Worm (Caenorhabditis elegans) whole organism, L3 larva: ENCODE measurements around the gene C32C4.3.

Experiments
- ZK546.5 ChIP-seq: sonication (generic microtip); optimal IDR thresholded peaks from 2 replicates; lab custom pipeline; 2017; ENCODE audit warnings: missing biosample characterization, missing genetic modification characterization
- aly-2 ChIP-seq: fragments of 150-350 bp; optimal IDR thresholded peaks from 2 replicates; lab custom pipeline; 2014; ENCODE audit warnings: missing biosample characterization, missing genetic modification characterization
- ama-1 ChIP-seq: fragments of 150-350 bp; optimal IDR thresholded peaks from 2 replicates; lab custom pipeline; 2018
- ceh-82 ChIP-seq: fragments of 150-350 bp; optimal IDR thresholded peaks from 2 replicates; lab custom pipeline; 2014; ENCODE audit warnings: missing biosample characterization, missing genetic modification characterization
- ceh-9 ChIP-seq: sonication (generic microtip); optimal IDR thresholded peaks from 2 replicates; lab custom pipeline; 2018; ENCODE audit warnings: missing biosample characterization, missing genetic modification characterization
- egl-27 ChIP-seq: sonication (generic microtip); optimal IDR thresholded peaks from 4 replicates; lab custom pipeline; 2017; ENCODE audit warnings: missing biosample characterization, missing genetic modification reagents, missing genetic modification characterization
- egl-5 ChIP-seq: fragments of 150-350 bp; optimal IDR thresholded peaks from 2 replicates; lab custom pipeline; 2017; ENCODE audit warnings: missing biosample characterization, missing genetic modification reagents, missing genetic modification characterization, inconsistent platforms
- elt-1 ChIP-seq: fragments of 150-350 bp; optimal IDR thresholded peaks from 2 replicates; lab custom pipeline; 2014; ENCODE audit warnings: missing biosample characterization, missing genetic modification characterization
- elt-3 ChIP-seq, 3 experiments: fragments of 150-350 bp in 1 of 3; sonication (generic microtip) in 2 of 3; optimal IDR thresholded peaks; 2 replicates in 2 of 3; 4 replicates in 1 of 3; lab custom pipeline; 2014 to 2017; ENCODE audit warnings: missing biosample characterization in 3 of 3, missing genetic modification characterization in 3 of 3
- fkh-10 ChIP-seq: sonication (generic microtip); optimal IDR thresholded peaks from 2 replicates; lab custom pipeline; 2017; ENCODE audit warnings: missing biosample characterization, missing genetic modification reagents, missing genetic modification characterization
- fkh-2 ChIP-seq: fragments of 150-350 bp; optimal IDR thresholded peaks from 2 replicates; lab custom pipeline; 2014; ENCODE audit warnings: missing biosample characterization, missing genetic modification reagents, missing genetic modification characterization
- fos-1 ChIP-seq: fragments of 150-350 bp; optimal IDR thresholded peaks from 2 replicates; lab custom pipeline; 2014; ENCODE audit warnings: missing biosample characterization, missing genetic modification characterization
- hmg-11 ChIP-seq: sonication (generic microtip); optimal IDR thresholded peaks from 2 replicates; lab custom pipeline; 2016; ENCODE audit warnings: missing genetic modification characterization, missing compliant biosample characterization
- jun-1 ChIP-seq: fragments of 150-350 bp; optimal IDR thresholded peaks from 2 replicates; lab custom pipeline; 2014; ENCODE audit warnings: missing biosample characterization, missing genetic modification reagents, missing genetic modification characterization
- lin-15B ChIP-seq: fragments of 150-350 bp; optimal IDR thresholded peaks from 2 replicates; lab custom pipeline; 2014; ENCODE audit warnings: missing biosample characterization, missing genetic modification characterization
- lin-39 ChIP-seq: fragments of 150-350 bp; optimal IDR thresholded peaks from 2 replicates; lab custom pipeline; 2018; ENCODE audit warnings: missing biosample characterization, missing genetic modification reagents, missing genetic modification characterization
- lsy-12 ChIP-seq: sonication (generic microtip); optimal IDR thresholded peaks from 2 replicates; lab custom pipeline; 2016; ENCODE audit warnings: mild to moderate bottlenecking, missing genetic modification characterization, missing compliant biosample characterization
- nfya-1 ChIP-seq: sonication (generic microtip); optimal IDR thresholded peaks from 2 replicates; lab custom pipeline; 2017; ENCODE audit warnings: missing genetic modification characterization, mild to moderate bottlenecking, missing compliant biosample characterization, antibody characterized with exemption, moderate library complexity; ENCODE audit not compliant: insufficient read depth
- nhr-11 ChIP-seq: fragments of 150-350 bp; optimal IDR thresholded peaks from 2 replicates; lab custom pipeline; 2014; ENCODE audit warnings: missing biosample characterization, missing genetic modification characterization
- nhr-12 ChIP-seq: fragments of 150-350 bp; optimal IDR thresholded peaks from 2 replicates; lab custom pipeline; 2014; ENCODE audit warnings: missing biosample characterization, missing genetic modification characterization
- nhr-23 ChIP-seq: fragments of 150-350 bp; optimal IDR thresholded peaks from 2 replicates; lab custom pipeline; 2014; ENCODE audit warnings: missing biosample characterization, missing genetic modification reagents, missing genetic modification characterization
- nhr-237 ChIP-seq: fragments of 150-350 bp; optimal IDR thresholded peaks from 2 replicates; lab custom pipeline; 2014; ENCODE audit warnings: missing biosample characterization, missing genetic modification characterization
- nhr-28 ChIP-seq: fragments of 150-350 bp; optimal IDR thresholded peaks from 2 replicates; lab custom pipeline; 2014; ENCODE audit warnings: missing biosample characterization, missing genetic modification characterization
- nhr-43 ChIP-seq: sonication (generic microtip); optimal IDR thresholded peaks from 2 replicates; lab custom pipeline; 2016; ENCODE audit warnings: mild to moderate bottlenecking, missing genetic modification characterization, missing compliant biosample characterization; ENCODE audit not compliant: poor library complexity, severe bottlenecking
- nhr-77 ChIP-seq: fragments of 150-350 bp; optimal IDR thresholded peaks from 2 replicates; lab custom pipeline; 2014; ENCODE audit warnings: missing biosample characterization, missing genetic modification characterization
- pha-4 ChIP-seq: fragments of 150-350 bp; optimal IDR thresholded peaks from 2 replicates; lab custom pipeline; 2014; ENCODE audit warnings: missing biosample characterization, missing genetic modification reagents, missing genetic modification characterization
- pqm-1 ChIP-seq: fragments of 150-350 bp; optimal IDR thresholded peaks from 2 replicates; lab custom pipeline; 2017; ENCODE audit warnings: missing biosample characterization, missing genetic modification characterization, inconsistent platforms
- sea-2 ChIP-seq: fragments of 150-350 bp; sonication (generic microtip); optimal IDR thresholded peaks from 4 replicates; lab custom pipeline; 2014; ENCODE audit warnings: missing biosample characterization, missing genetic modification reagents, missing genetic modification characterization
- skn-1 ChIP-seq: fragments of 150-350 bp; optimal IDR thresholded peaks from 2 replicates; lab custom pipeline; 2014; ENCODE audit warnings: missing biosample characterization, missing genetic modification characterization
- snpc-4 ChIP-seq: fragments of 150-350 bp; optimal IDR thresholded peaks from 2 replicates; lab custom pipeline; 2014; ENCODE audit warnings: missing biosample characterization, missing genetic modification characterization
- unc-62 ChIP-seq: fragments of 150-350 bp; sonication (generic microtip); optimal IDR thresholded peaks from 4 replicates; lab custom pipeline; 2014; ENCODE audit warnings: missing biosample characterization, missing genetic modification reagents, missing genetic modification characterization

The C32C4.3 gene

ce11 chrV:10677459-10677858 lies 30.5 kb upstream of the C32C4.3 start:
- TF ChIP-seq fos-1: no peak
- no peak for TF ChIP-seq ZK546.5 (tag; lab: Kevin White, UChicago)
- no peak for TF ChIP-seq sea-2 (GFP tag; lab: Kevin White, UChicago)
- no peak for TF ChIP-seq egl-27
- TF ChIP-seq lin-15B (tag; lab: Kevin White, UChicago): peak; percentile 12
- TF ChIP-seq fkh-10: peak; percentile 61
- TF ChIP-seq nfya-1 (tag; lab: Kevin White, UChicago): peak; percentile 63
- peak; percentile 60 for TF ChIP-seq hmg-11 (tag; lab: Kevin White, UChicago)
- no peak for TF ChIP-seq aly-2 (tag; lab: Kevin White, UChicago)
- TF ChIP-seq ama-1 (lab: Kevin White, UChicago): peak; percentile 24
- TF ChIP-seq egl-5 (tag; lab: Kevin White, UChicago): peak; percentile 51
- TF ChIP-seq lin-39 (tag; lab: Kevin White, UChicago): peak; percentile 5
- no peak for TF ChIP-seq lsy-12 (tag; lab: Kevin White, UChicago)
- TF ChIP-seq nhr-77: no peak
- TF ChIP-seq snpc-4 (tag; lab: Kevin White, UChicago): peak; percentile 19

DNA sequence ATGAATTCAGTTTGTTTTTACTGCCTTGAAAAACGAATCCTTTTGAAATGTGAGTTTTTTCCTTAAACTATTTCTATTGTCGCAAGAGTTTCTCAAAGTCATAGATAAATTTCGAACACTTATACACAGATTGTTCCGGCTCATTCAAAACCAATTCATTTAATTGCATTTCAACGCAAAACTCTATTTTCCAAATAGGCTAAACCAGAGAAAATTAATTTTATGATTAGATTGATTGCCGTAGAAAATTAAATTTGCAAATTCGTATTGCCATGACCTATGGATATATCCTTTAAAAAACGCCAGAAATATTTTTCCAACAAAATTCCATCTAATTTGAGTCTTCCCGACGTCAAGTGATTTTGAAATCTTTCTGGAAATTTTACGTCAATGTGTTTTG lies 29.0 kb upstream of the C32C4.3 start:
- TF ChIP-seq elt-3 (tag; optimal IDR thresholded peaks at IDR 0.05; lab: Kevin White, UChicago) (no peak), nhr-43 (tag; lab: Kevin White, UChicago) (no peak)

DNA sequence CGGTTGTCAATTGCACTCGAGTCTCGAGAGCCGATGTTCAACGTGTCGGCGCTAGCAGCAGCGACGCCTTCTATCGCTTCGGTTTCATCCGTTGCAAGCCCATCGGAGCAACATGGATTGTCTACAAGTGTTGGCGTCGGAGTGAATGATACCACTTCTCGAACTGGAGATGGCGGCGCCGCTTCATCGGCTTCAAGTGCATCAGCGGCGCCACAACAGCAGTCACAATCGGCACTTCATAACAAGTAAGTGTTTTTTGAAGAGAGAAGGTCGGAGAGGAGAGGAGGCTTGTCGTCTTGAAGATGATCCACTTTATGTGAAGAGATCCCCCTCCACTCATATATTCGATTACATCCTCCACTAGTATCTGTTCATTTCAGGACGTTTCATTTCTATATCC lies 25.7 kb upstream of the C32C4.3 start:
- TF ChIP-seq pha-4: peak; percentile 1
- no peak for TF ChIP-seq jun-1 (tag; lab: Kevin White, UChicago)

ce11 chrV:10671618-10672017 lies 24.7 kb upstream of the C32C4.3 start, which contains the start of gene ceh-22:
ceh-22 (plus strand) TSS chrV:10671918.
- TF ChIP-seq nhr-28 (tag; lab: Kevin White, UChicago) (no peak), pqm-1 (tag; lab: Kevin White, UChicago) (no peak), nhr-12 (tag; lab: Kevin White, UChicago) (no peak), nfya-1 (tag; lab: Kevin White, UChicago) (no peak), ceh-82 (tag; lab: Kevin White, UChicago) (no peak), lin-39 (tag; lab: Kevin White, UChicago) (no peak), skn-1 (tag; lab: Kevin White, UChicago) (no peak), lin-15B (tag; lab: Kevin White, UChicago) (no peak), lsy-12 (tag; lab: Kevin White, UChicago) (no peak)

ce11 chrV:10670817-10671216 lies 23.9 kb upstream of the C32C4.3 start:
- TF ChIP-seq pha-4: peak; percentile 27
- TF ChIP-seq ZK546.5 (tag; lab: Kevin White, UChicago): no peak

ce11 chrV:10667284-10667683 lies 20.3 kb upstream of the C32C4.3 start, which contains the start of gene twk-12:
twk-12 (plus strand) TSS chrV:10667584.
- no peak for TF ChIP-seq ceh-9 (tag; lab: Kevin White, UChicago)
- no peak for TF ChIP-seq unc-62
- no peak for TF ChIP-seq nhr-11 (tag; lab: Kevin White, UChicago)
- TF ChIP-seq sea-2 (GFP tag; lab: Kevin White, UChicago): no peak
- TF ChIP-seq elt-3 (tag; optimal IDR thresholded peaks at IDR 0.05; lab: Kevin White, UChicago): no peak
- no peak for TF ChIP-seq nhr-28 (tag; lab: Kevin White, UChicago)
- no peak for TF ChIP-seq nhr-23
- TF ChIP-seq lsy-12 (tag; lab: Kevin White, UChicago): no peak
- TF ChIP-seq elt-1 (tag; lab: Kevin White, UChicago): no peak
- no peak for TF ChIP-seq fkh-2 (tag; lab: Kevin White, UChicago)
- TF ChIP-seq pha-4: no peak
- no peak for TF ChIP-seq nhr-12 (tag; lab: Kevin White, UChicago)
- no peak for TF ChIP-seq nhr-237 (tag; lab: Kevin White, UChicago)
- TF ChIP-seq, all 47 proteins: peak for 0
